Worm (Caenorhabditis elegans) whole organism, late embryonic: ENCODE measurements around the gene F59F3.6.

Experiments used
- ama-1 ChIP-seq: fragments of 150-350 bp; optimal IDR thresholded peaks from 2 replicates; lab custom pipeline; 2014
- ceh-48 ChIP-seq: sonication (generic microtip); optimal IDR thresholded peaks from 2 replicates; lab custom pipeline; 2016; ENCODE audit warnings: missing genetic modification characterization, inconsistent platforms, missing compliant biosample characterization
- elt-2 ChIP-seq: sonication (generic microtip); optimal IDR thresholded peaks from 2 replicates; lab custom pipeline; 2016; ENCODE audit warnings: missing genetic modification reagents, missing genetic modification characterization, missing compliant biosample characterization
- elt-4 ChIP-seq: sonication (generic microtip); optimal IDR thresholded peaks from 2 replicates; lab custom pipeline; 2016; ENCODE audit warnings: missing genetic modification characterization, missing compliant biosample characterization
- ets-4 ChIP-seq: sonication (generic microtip); optimal IDR thresholded peaks from 2 replicates; lab custom pipeline; 2016; ENCODE audit warnings: missing genetic modification characterization, missing compliant biosample characterization
- fkh-6 ChIP-seq: sonication (generic microtip); optimal IDR thresholded peaks from 2 replicates; lab custom pipeline; 2016; ENCODE audit warnings: missing genetic modification characterization, missing compliant biosample characterization
- lin-11 ChIP-seq: fragments of 200-800 bp; sonication (Bioruptor generic); optimal IDR thresholded peaks from 2 replicates; lab custom pipeline; 2018; ENCODE audit warnings: mild to moderate bottlenecking, missing genetic modification characterization, missing compliant biosample characterization
- nhr-11 ChIP-seq: fragments of 150-350 bp; optimal IDR thresholded peaks from 2 replicates; lab custom pipeline; 2014; ENCODE audit warnings: missing biosample characterization, missing genetic modification characterization
- nhr-232 ChIP-seq: sonication (generic microtip); optimal IDR thresholded peaks from 2 replicates; lab custom pipeline; 2016; ENCODE audit warnings: missing genetic modification characterization, missing compliant biosample characterization
- pag-3 ChIP-seq: sonication (generic microtip); optimal IDR thresholded peaks from 2 replicates; lab custom pipeline; 2016; ENCODE audit warnings: missing compliant biosample characterization, missing genetic modification characterization, borderline replicate concordance
- rnt-1 ChIP-seq: sonication (generic microtip); optimal IDR thresholded peaks from 2 replicates; lab custom pipeline; 2016; ENCODE audit warnings: missing genetic modification characterization, missing compliant biosample characterization
- sdc-2 ChIP-seq: sonication (generic microtip); optimal IDR thresholded peaks from 2 replicates; lab custom pipeline; 2016; ENCODE audit warnings: missing genotype, missing genetic modification characterization, missing compliant biosample characterization
- sox-4 ChIP-seq: sonication (generic microtip); optimal IDR thresholded peaks from 2 replicates; lab custom pipeline; 2017; ENCODE audit warnings: mild to moderate bottlenecking, missing genetic modification characterization, inconsistent platforms, missing compliant biosample characterization

ce11 chrX:11028617-11029016 is 29.5 kb upstream of the F59F3.6 start, which contains the start of gene ldb-1:
- TF ChIP-seq ets-4 = no peak
- TF ChIP-seq nhr-232 (tag; lab: Kevin White, UChicago) = no peak
- no peak for TF ChIP-seq fkh-6 (tag; lab: Kevin White, UChicago)
- no peak for TF ChIP-seq rnt-1
- TF ChIP-seq pag-3 (tag; lab: Kevin White, UChicago) = no peak
- no peak for TF ChIP-seq elt-2
- no peak for TF ChIP-seq sox-4 (tag; lab: Kevin White, UChicago)
- TF ChIP-seq ama-1 (lab: Kevin White, UChicago) = no peak
- TF ChIP-seq elt-4 (tag; lab: Kevin White, UChicago) = no peak
- TF ChIP-seq lin-11 = no peak
- TF ChIP-seq ceh-48 (tag; lab: Kevin White, UChicago) = no peak
- TF ChIP-seq nhr-11 (tag; lab: Kevin White, UChicago) = no peak
- no peak for TF ChIP-seq sdc-2 (tag; lab: Kevin White, UChicago)
